Worm (Caenorhabditis elegans): ENCODE measurements around the gene trap-2.

Gene trap-2

ce11 chrX:726295-726694 is 41.6 kb downstream of the trap-2 start:
- TF ChIP-seq lsy-2 (tag; optimal IDR thresholded peaks at IDR 0.05) (no peak), fos-1 (tag; optimal IDR thresholded peaks at IDR 0.05) (peak; percentile 47), ceh-16 (tag; optimal IDR thresholded peaks at IDR 0.05) (no peak), crh-2 (tag; optimal IDR thresholded peaks at IDR 0.05) (peak; percentile 2), C34F6.9 (tag; optimal IDR thresholded peaks at IDR 0.05) (peak; percentile 4)

DNA sequence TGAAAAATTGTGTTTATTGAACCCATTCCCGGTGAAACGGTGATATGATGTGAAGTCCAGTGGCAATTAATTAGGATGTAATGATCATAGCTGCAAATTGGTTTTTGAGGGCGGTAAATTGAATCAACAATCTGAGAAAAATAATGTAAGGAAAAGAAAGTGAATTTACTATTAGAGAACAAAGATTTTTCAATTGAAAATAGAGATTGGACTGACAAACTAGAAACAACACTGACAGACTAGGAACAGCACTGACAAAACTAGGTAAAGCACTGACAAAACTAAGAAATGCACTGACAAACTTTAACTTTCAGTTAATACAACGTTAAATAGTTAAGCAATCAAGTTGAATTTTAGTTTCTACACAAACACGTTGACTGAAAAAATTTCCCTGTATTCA is 42.0 kb downstream of the trap-2 start, which contains the start of gene sli-1:
TSS of gene sli-1 (minus strand) at position 101 of the 400 bp plus-strand sequence.
- TF ChIP-seq nhr-129 (tag; optimal IDR thresholded peaks at IDR 0.05) = no peak
- no peak for TF ChIP-seq ztf-4 (tag; optimal IDR thresholded peaks at IDR 0.05)
- TF ChIP-seq nhr-10 (tag; optimal IDR thresholded peaks at IDR 0.05) = no peak
- TF ChIP-seq mab-5 (tag; optimal IDR thresholded peaks at IDR 0.05) = no peak
- no peak for TF ChIP-seq ztf-1 (GFP tag; conservative IDR thresholded peaks at IDR 0.05)
- no peak for TF ChIP-seq nhr-21 (tag; optimal IDR thresholded peaks at IDR 0.05)
- TF ChIP-seq lin-11 (tag; optimal IDR thresholded peaks at IDR 0.05) = no peak

Data from whole organism, L2 larva.